Fruit fly (Drosophila melanogaster): Measurements from ENCODE around the gene CG6041.
A peak's percentile ranks its signal among the peaks of the same experiment; 100 is the strongest.

Gene CG6041

DNA sequence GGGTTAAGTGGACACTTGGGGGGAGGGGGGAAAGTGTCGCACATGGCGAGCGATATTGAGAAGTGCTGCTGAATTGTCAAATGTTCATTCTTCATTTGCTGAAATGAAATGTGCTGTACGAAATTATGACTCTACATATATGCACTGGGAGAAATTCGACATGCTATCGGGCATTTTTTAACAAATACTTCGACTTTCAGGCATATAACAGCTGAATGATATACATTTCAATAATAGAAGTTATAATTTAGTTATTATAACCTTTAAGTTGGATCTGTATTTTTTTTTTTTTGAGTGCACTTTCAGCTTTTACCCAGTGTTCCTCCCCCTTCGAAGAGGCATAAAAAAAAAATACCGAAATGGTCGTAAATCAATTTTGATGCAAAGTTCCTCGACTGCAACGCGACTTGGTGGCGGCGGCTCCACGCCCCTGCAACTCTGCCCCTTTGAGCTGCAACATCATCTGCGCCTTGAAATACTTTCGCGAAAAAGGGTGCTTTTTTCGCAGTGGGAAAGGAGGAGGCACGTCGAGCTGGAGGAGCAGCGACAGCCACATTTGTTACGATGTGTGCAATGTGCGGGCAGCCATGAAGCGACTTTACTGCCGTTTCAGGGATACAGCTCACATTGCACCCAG lies 25.5 kb downstream of the CG6041 start:
- TF ChIP-seq psq (GFP tag; optimal IDR thresholded peaks at IDR 0.05) (peak; percentile 40), Vsx2 (GFP tag; optimal IDR thresholded peaks at IDR 0.05; ENCODE audit: partially characterized antibody) (no peak), CrebA (GFP tag; optimal IDR thresholded peaks at IDR 0.05; ENCODE audit: borderline replicate concordance) (no peak), Sp1 (GFP tag; optimal IDR thresholded peaks at IDR 0.05) (peak; percentile 64), OdsH (GFP tag; optimal IDR thresholded peaks at IDR 0.05) (peak; percentile 48), woc (GFP tag; optimal IDR thresholded peaks at IDR 0.05) (no peak), GATAd (GFP tag; optimal IDR thresholded peaks at IDR 0.05) (no peak), Hr83 (GFP tag; optimal IDR thresholded peaks at IDR 0.05; ENCODE audit: poor library complexity, severe bottlenecking) (no peak), Dif (GFP tag; optimal IDR thresholded peaks at IDR 0.05; ENCODE audit: partially characterized antibody) (no peak), brk (GFP tag; optimal IDR thresholded peaks at IDR 0.05) (no peak), CG9705 (GFP tag; optimal IDR thresholded peaks at IDR 0.05) (peak; percentile 47), HLH106 (tag; optimal IDR thresholded peaks at IDR 0.05) (peak; percentile 66), Jra (GFP tag; optimal IDR thresholded peaks at IDR 0.05) (no peak), foxo (GFP tag; optimal IDR thresholded peaks at IDR 0.05) (peak in 1 of 2 experiments; percentile 45), sv (GFP tag; optimal IDR thresholded peaks at IDR 0.05) (no peak), ey (GFP tag; optimal IDR thresholded peaks at IDR 0.05) (no peak), usp (GFP tag; optimal IDR thresholded peaks at IDR 0.05) (no peak), pan (optimal IDR thresholded peaks at IDR 0.05) (no peak), Dfd (GFP tag; optimal IDR thresholded peaks at IDR 0.05) (no peak), Myc (optimal IDR thresholded peaks at IDR 0.05) (no peak), Hnf4 (GFP tag; optimal IDR thresholded peaks at IDR 0.05) (peak; percentile 50), N (GFP tag; optimal IDR thresholded peaks at IDR 0.05) (no peak), rgr (GFP tag; optimal IDR thresholded peaks at IDR 0.05) (peak; percentile 59), h (GFP tag; optimal IDR thresholded peaks at IDR 0.05) (peak; percentile 72), dsf (GFP tag; optimal IDR thresholded peaks at IDR 0.05; ENCODE audit: borderline replicate concordance) (no peak), Rel (GFP tag; optimal IDR thresholded peaks at IDR 0.05) (no peak), Rel (tag; optimal IDR thresholded peaks at IDR 0.05) (peak; percentile 7), CG32264 (GFP tag; optimal IDR thresholded peaks at IDR 0.05) (no peak), dmrt93B (GFP tag; optimal IDR thresholded peaks at IDR 0.05) (peak; percentile 48), br (GFP tag; optimal IDR thresholded peaks at IDR 0.05) (peak; percentile 49), Mio (GFP tag; optimal IDR thresholded peaks at IDR 0.05) (no peak), fru (GFP tag; optimal IDR thresholded peaks at IDR 0.05) (peak; percentile 26), dl (GFP tag; optimal IDR thresholded peaks at IDR 0.05; ENCODE audit: insufficient read depth in 1 of 2, partially characterized antibody in 2 of 2) (no peak), tai (GFP tag; optimal IDR thresholded peaks at IDR 0.05) (no peak), Hr78 (GFP tag; optimal IDR thresholded peaks at IDR 0.05) (no peak), lola (GFP tag; optimal IDR thresholded peaks at IDR 0.05) (no peak), Abd-B (GFP tag; optimal IDR thresholded peaks at IDR 0.05) (no peak), sage (GFP tag; optimal IDR thresholded peaks at IDR 0.05) (peak; percentile 62), jim (GFP tag; optimal IDR thresholded peaks at IDR 0.05) (no peak)

DNA sequence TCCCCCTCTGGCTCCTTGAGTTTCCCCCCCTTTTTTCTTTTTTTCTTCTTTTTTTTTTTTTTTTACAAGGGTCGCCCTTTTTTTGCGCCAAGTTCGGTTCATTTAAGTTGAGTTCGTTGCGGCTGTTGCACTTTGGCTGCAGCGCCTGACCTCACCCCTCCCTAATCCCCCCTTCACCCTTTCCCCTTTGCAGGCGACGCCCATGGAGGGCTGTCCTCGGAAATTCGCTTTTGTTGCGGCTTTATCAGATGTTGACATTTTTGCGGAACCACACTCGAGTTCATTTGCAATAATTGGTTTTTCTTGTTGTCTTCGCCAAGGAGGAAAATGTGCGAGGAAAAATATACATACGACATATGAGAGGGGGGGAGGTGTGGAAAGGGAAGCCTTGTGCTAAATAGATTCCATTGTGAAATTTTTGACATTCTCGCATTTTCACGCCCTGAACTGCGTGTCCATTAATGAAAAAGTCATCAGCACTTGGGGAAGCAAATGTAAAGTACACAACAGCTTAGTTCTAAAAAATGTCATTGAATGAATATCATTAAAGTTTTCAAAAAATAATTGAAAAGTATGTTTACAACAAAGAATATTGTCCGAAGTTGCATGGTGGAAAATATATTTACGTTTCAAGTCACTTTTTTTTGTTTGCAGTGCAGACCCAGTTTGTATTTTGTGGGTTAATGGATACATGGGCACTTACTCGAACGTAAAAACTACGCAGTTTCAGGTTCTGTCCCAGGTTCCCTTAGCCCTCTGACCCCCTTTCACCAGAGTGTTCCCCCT lies 26.6 kb downstream of the CG6041 start:
- TF ChIP-seq sage (GFP tag; optimal IDR thresholded peaks at IDR 0.05) (no peak), ey (GFP tag; optimal IDR thresholded peaks at IDR 0.05) (no peak), Dif (GFP tag; optimal IDR thresholded peaks at IDR 0.05; ENCODE audit: partially characterized antibody) (no peak), Vsx2 (GFP tag; optimal IDR thresholded peaks at IDR 0.05; ENCODE audit: partially characterized antibody) (no peak)

All from whole organism, wandering third instar larva.